Fruit fly (Drosophila melanogaster) whole organism, embryonic: Measurements from ENCODE around the gene rt.

Experiments used
- ATbp ChIP-seq: fragments of 200-800 bp; sonication (Bioruptor generic); optimal IDR thresholded peaks from 2 replicates; lab custom pipeline; 2017; ENCODE audit warnings: missing biosample characterization, mild to moderate bottlenecking, missing genetic modification characterization, missing genetic modification reagents
- Atf-2 ChIP-seq: fragments of 200-800 bp; sonication (Bioruptor generic); optimal IDR thresholded peaks from 2 replicates; lab custom pipeline; 2016; ENCODE audit warnings: missing biosample characterization, missing genetic modification characterization
- C15 ChIP-seq: fragments of 200-800 bp; sonication (Bioruptor generic); IDR thresholded peaks from 3 replicates; pipeline ENCODE4 v1.3.6; 2022; ENCODE audit warnings: missing biosample characterization, missing genetic modification characterization
- CG10366 ChIP-seq: fragments of 200-800 bp; sonication (Bioruptor generic); IDR thresholded peaks from 2 replicates; pipeline ENCODE4 v1.3.6; 2022; ENCODE audit warnings: missing biosample characterization, missing genetic modification characterization
- CG10654 ChIP-seq: fragments of 200-800 bp; sonication (Bioruptor generic); optimal IDR thresholded peaks from 2 replicates; lab custom pipeline; 2016; ENCODE audit warnings: missing biosample characterization, missing genetic modification characterization
- CG11093 ChIP-seq: fragments of 200-800 bp; sonication (Bioruptor generic); IDR thresholded peaks from 3 replicates; pipeline ENCODE4 v1.3.6; 2022; ENCODE audit warnings: missing biosample characterization, missing genetic modification characterization
- CG11560 ChIP-seq: fragments of 200-800 bp; sonication (Bioruptor generic); IDR thresholded peaks from 3 replicates; pipeline ENCODE4 v1.3.6; 2022; ENCODE audit warnings: missing biosample characterization, missing genetic modification characterization
- CG11723 ChIP-seq: fragments of 200-800 bp; sonication (Bioruptor generic); optimal IDR thresholded peaks from 2 replicates; lab custom pipeline; 2017; ENCODE audit warnings: missing biosample characterization, mild to moderate bottlenecking, missing genetic modification characterization
- CG12391 ChIP-seq: fragments of 200-800 bp; sonication (Bioruptor generic); optimal IDR thresholded peaks from 3 replicates; lab custom pipeline; 2018; ENCODE audit warnings: missing biosample characterization, mild to moderate bottlenecking, missing genetic modification characterization, moderate library complexity
- CG14710 ChIP-seq: fragments of 200-800 bp; sonication (Bioruptor generic); optimal IDR thresholded peaks from 3 replicates; lab custom pipeline; 2019; ENCODE audit warnings: missing biosample characterization, mild to moderate bottlenecking, missing genetic modification characterization, moderate library complexity
- CG14860 ChIP-seq: fragments of 200-800 bp; sonication (Bioruptor generic); IDR thresholded peaks from 3 replicates; pipeline ENCODE4 v1.3.6; 2022; ENCODE audit warnings: missing biosample characterization, missing genetic modification characterization; ENCODE audit not compliant: partially characterized antibody
- CG15601 ChIP-seq: fragments of 200-800 bp; sonication (Bioruptor generic); optimal IDR thresholded peaks from 3 replicates; lab custom pipeline; 2019; ENCODE audit warnings: missing biosample characterization, mild to moderate bottlenecking, missing genetic modification characterization, moderate library complexity
- CG1647 ChIP-seq: fragments of 200-800 bp; sonication (Bioruptor generic); optimal IDR thresholded peaks from 3 replicates; lab custom pipeline; 2016; ENCODE audit warnings: missing biosample characterization, missing genetic modification characterization
- CG16863 ChIP-seq: fragments of 200-800 bp; sonication (Bioruptor generic); optimal IDR thresholded peaks from 3 replicates; lab custom pipeline; 2016; ENCODE audit warnings: missing biosample characterization, missing genetic modification characterization
- CG17359 ChIP-seq: fragments of 200-800 bp; sonication (Bioruptor generic); optimal IDR thresholded peaks from 3 replicates; lab custom pipeline; 2018; ENCODE audit warnings: missing biosample characterization, mild to moderate bottlenecking, missing genetic modification characterization, moderate library complexity
- CG17829 ChIP-seq: fragments of 200-800 bp; optimal IDR thresholded peaks from 2 replicates; lab custom pipeline; 2019; ENCODE audit warnings: missing biosample characterization, mild to moderate bottlenecking, missing genetic modification characterization, moderate library complexity
- CG1792 ChIP-seq: fragments of 200-800 bp; sonication (Bioruptor generic); optimal IDR thresholded peaks from 2 replicates; lab custom pipeline; 2016; ENCODE audit warnings: missing biosample characterization, missing genetic modification characterization
- CG30403 ChIP-seq: fragments of 200-800 bp; sonication (Bioruptor generic); optimal IDR thresholded peaks from 3 replicates; lab custom pipeline; 2016; ENCODE audit warnings: missing biosample characterization, missing genetic modification characterization
- CG32767 ChIP-seq: fragments of 200-800 bp; sonication (Bioruptor generic); IDR thresholded peaks from 2 replicates; pipeline ENCODE4 v1.3.6; 2022; ENCODE audit warnings: missing biosample characterization, missing genetic modification characterization
- CG33557 ChIP-seq: fragments of 200-800 bp; sonication (Bioruptor generic); optimal IDR thresholded peaks from 2 replicates; lab custom pipeline; 2019; ENCODE audit warnings: missing biosample characterization, mild to moderate bottlenecking, missing genetic modification characterization, moderate library complexity
- CG3407 ChIP-seq: fragments of 200-800 bp; sonication (Bioruptor generic); optimal IDR thresholded peaks from 2 replicates; lab custom pipeline; 2018; ENCODE audit warnings: missing biosample characterization, mild to moderate bottlenecking, missing genetic modification characterization
- Dek ChIP-seq: fragments of 200-800 bp; sonication (Bioruptor generic); optimal IDR thresholded peaks from 3 replicates; lab custom pipeline; 2019; ENCODE audit warnings: missing biosample characterization, mild to moderate bottlenecking, missing genetic modification characterization, moderate library complexity
- Dp ChIP-seq: fragments of 200-800 bp; sonication (Bioruptor generic); optimal IDR thresholded peaks from 2 replicates; lab custom pipeline; 2018; ENCODE audit warnings: missing biosample characterization, mild to moderate bottlenecking, missing genetic modification characterization, moderate library complexity
- Fer1 ChIP-seq: fragments of 200-800 bp; sonication (Bioruptor generic); optimal IDR thresholded peaks from 2 replicates; lab custom pipeline; 2017; ENCODE audit warnings: missing biosample characterization, mild to moderate bottlenecking, missing genetic modification characterization
- GATAe ChIP-seq: fragments of 200-800 bp; sonication (Bioruptor generic); conservative IDR thresholded peaks from 2 replicates; pipeline ENCODE4 v1.3.6; 2022; ENCODE audit warnings: missing biosample characterization, missing genetic modification characterization
- Rfx ChIP-seq: fragments of 200-800 bp; sonication (Bioruptor generic); IDR thresholded peaks from 2 replicates; pipeline ENCODE4 v1.3.6; 2022; ENCODE audit warnings: missing biosample characterization, missing genetic modification characterization
- Sox100B ChIP-seq: fragments of 200-800 bp; sonication (Bioruptor generic); optimal IDR thresholded peaks from 3 replicates; lab custom pipeline; 2018; ENCODE audit warnings: missing biosample characterization, mild to moderate bottlenecking, missing genetic modification characterization
- Sox102F ChIP-seq: fragments of 200-800 bp; sonication (Bioruptor generic); optimal IDR thresholded peaks from 2 replicates; lab custom pipeline; 2018; ENCODE audit warnings: missing biosample characterization, mild to moderate bottlenecking, missing genetic modification characterization, moderate library complexity
- Xbp1 ChIP-seq: fragments of 200-800 bp; sonication (Bioruptor generic); optimal IDR thresholded peaks from 3 replicates; lab custom pipeline; 2016; ENCODE audit warnings: missing biosample characterization, mild to moderate bottlenecking, missing genetic modification characterization
- abd-A ChIP-seq: fragments of 200-800 bp; sonication (Bioruptor generic); optimal IDR thresholded peaks from 3 replicates; lab custom pipeline; 2019; ENCODE audit warnings: missing biosample characterization, mild to moderate bottlenecking, missing genetic modification characterization, moderate library complexity
- bsh ChIP-seq, 2 experiments: fragments of 200-800 bp; sonication (Bioruptor generic); optimal IDR thresholded peaks; 2 replicates each; lab custom pipeline; 2017 to 2018; ENCODE audit warnings: mild to moderate bottlenecking in 2 of 2, missing biosample characterization in 2 of 2, missing genetic modification characterization in 2 of 2, moderate library complexity in 1 of 2
- chinmo ChIP-seq: fragments of 200-800 bp; sonication (Bioruptor generic); IDR thresholded peaks from 4 replicates; pipeline ENCODE4 v1.3.6; 2022; ENCODE audit warnings: missing biosample characterization, missing genetic modification characterization; ENCODE audit not compliant: partially characterized antibody
- croc ChIP-seq: fragments of 200-800 bp; sonication (Bioruptor generic); conservative IDR thresholded peaks from 3 replicates; pipeline ENCODE4 v1.3.6; 2022; ENCODE audit warnings: missing biosample characterization, missing genetic modification characterization
- danr ChIP-seq: fragments of 200-800 bp; sonication (Bioruptor generic); IDR thresholded peaks from 2 replicates; pipeline ENCODE4 v1.3.6; 2022; ENCODE audit warnings: missing biosample characterization, missing genetic modification characterization
- dmrt99B ChIP-seq: fragments of 200-800 bp; sonication (Bioruptor generic); optimal IDR thresholded peaks from 2 replicates; lab custom pipeline; 2018; ENCODE audit warnings: missing biosample characterization, mild to moderate bottlenecking, missing genetic modification characterization, moderate library complexity
- grau ChIP-seq: fragments of 200-800 bp; optimal IDR thresholded peaks from 3 replicates; lab custom pipeline; 2019; ENCODE audit warnings: missing biosample characterization, mild to moderate bottlenecking, missing genetic modification characterization, moderate library complexity
- knrl ChIP-seq: fragments of 200-800 bp; sonication (Bioruptor generic); IDR thresholded peaks from 3 replicates; pipeline ENCODE4 v1.3.6; 2022; ENCODE audit warnings: missing biosample characterization, missing genetic modification characterization; ENCODE audit not compliant: partially characterized antibody
- lab ChIP-seq: fragments of 200-800 bp; sonication (Bioruptor generic); optimal IDR thresholded peaks from 3 replicates; lab custom pipeline; 2017; ENCODE audit warnings: missing biosample characterization, missing genetic modification characterization, mild to moderate bottlenecking, moderate library complexity, missing genetic modification reagents
- nau ChIP-seq: fragments of 200-800 bp; sonication (Bioruptor generic); optimal IDR thresholded peaks from 3 replicates; lab custom pipeline; 2017; ENCODE audit warnings: missing biosample characterization, mild to moderate bottlenecking, missing genetic modification characterization, missing genetic modification reagents
- onecut ChIP-seq: fragments of 200-800 bp; sonication (Bioruptor generic); IDR thresholded peaks from 2 replicates; pipeline ENCODE4 v1.3.6; 2022; ENCODE audit warnings: missing biosample characterization, missing genetic modification characterization
- pb ChIP-seq: fragments of 200-800 bp; sonication (Bioruptor generic); optimal IDR thresholded peaks from 3 replicates; lab custom pipeline; 2016; ENCODE audit warnings: missing biosample characterization, missing genetic modification characterization
- pho ChIP-seq: fragments of 200-800 bp; sonication (Bioruptor generic); optimal IDR thresholded peaks from 2 replicates; lab custom pipeline; 2016; ENCODE audit warnings: missing biosample characterization, missing genetic modification characterization
- prd ChIP-seq, 3 experiments: fragments of >200 bp in 2 of 3; fragments of 200-800 bp in 1 of 3; sonication (Bioruptor generic) in 1 of 3; optimal IDR thresholded peaks in 2 of 3; IDR thresholded peaks in 1 of 3; 2 replicates in 2 of 3; 3 replicates in 1 of 3; pipeline versions ENCODE4 v1.3.6 to Lab custom; 2017 to 2022; ENCODE audit warnings: missing biosample characterization in 1 of 3, missing genetic modification characterization in 1 of 3
- salm ChIP-seq: fragments of 200-800 bp; sonication (Bioruptor generic); optimal IDR thresholded peaks from 2 replicates; lab custom pipeline; 2018; ENCODE audit warnings: missing biosample characterization, mild to moderate bottlenecking, missing genetic modification characterization
- sens ChIP-seq: fragments of 200-800 bp; sonication (Bioruptor generic); peaks from one replicate; lab custom pipeline; 2016; ENCODE audit warnings: missing biosample characterization, missing genetic modification characterization
- tap ChIP-seq: fragments of 200-800 bp; optimal IDR thresholded peaks from 3 replicates; lab custom pipeline; 2019; ENCODE audit warnings: missing biosample characterization, mild to moderate bottlenecking, missing genetic modification characterization, moderate library complexity
- twi ChIP-seq: fragments of 200-800 bp; optimal IDR thresholded peaks from 2 replicates; lab custom pipeline; 2019; ENCODE audit warnings: missing biosample characterization, mild to moderate bottlenecking, missing genetic modification characterization, moderate library complexity

Gene rt

DNA sequence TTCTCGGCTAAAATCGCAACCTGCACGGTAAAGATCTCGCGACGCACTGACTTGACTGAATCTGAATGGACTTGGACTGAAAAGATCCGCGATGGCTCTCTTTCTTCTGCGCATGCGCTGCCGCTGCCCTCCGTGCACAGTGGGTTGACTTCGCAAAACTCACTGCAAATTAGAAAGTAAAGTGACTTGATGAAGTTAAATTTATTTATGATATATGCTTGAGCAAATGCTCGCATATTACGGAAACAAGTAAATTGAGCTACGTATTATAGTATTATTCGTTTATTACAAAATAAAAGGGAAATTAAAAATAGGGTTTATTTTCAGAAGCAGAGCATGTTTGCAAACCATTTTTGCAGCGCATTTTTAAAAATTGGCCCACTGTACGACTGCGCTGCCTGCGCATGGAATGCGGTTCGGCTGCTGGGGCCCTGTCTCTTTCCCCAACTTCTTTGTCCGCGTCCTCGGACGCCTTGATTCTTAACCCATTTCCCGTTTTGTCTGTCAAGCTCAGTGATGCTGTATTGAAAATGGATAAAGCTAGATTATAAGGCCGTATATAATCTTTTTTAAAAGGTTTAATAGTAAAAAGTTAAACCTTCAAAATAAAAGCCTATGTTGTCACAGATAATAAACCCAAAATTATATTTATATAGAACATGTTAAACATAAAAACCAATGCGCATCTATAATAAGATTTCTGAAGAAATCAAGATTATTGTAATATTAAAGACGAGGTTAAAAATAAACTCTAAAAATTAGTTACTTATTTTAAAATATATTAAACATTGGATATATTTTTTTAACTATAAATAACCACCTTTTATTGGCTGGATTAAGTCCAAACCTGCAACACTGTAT, at the start of gene rt (continued):
- TF ChIP-seq CG11560 = no peak
- 0 out of 4 replicates have a peak, but pooled peaks have one; percentile 29 for TF ChIP-seq chinmo (GFP tag; lab: Robert Waterston, UW)
- peak; percentile 73 for TF ChIP-seq CG17829 (tag; lab: Kevin White, UChicago)
- peak; percentile 29 for TF ChIP-seq salm (tag; lab: Kevin White, UChicago)
- peak; percentile 80 for TF ChIP-seq CG33557 (GFP tag; lab: Kevin White, UChicago)
- TF ChIP-seq CG30403 = peak; percentile 58
- TF ChIP-seq knrl (GFP tag; lab: Robert Waterston, UW) = 0 out of 3 replicates have a peak, but pooled peaks have one; percentile 19
- TF ChIP-seq CG32767 (GFP tag; lab: Robert Waterston, UW) = peak; percentile 50; the same call in 1 of the 2 replicates
- no peak for TF ChIP-seq Dp (GFP tag; lab: Kevin White, UChicago)
- peak; percentile 44; the same call in 1 of the 2 replicates for TF ChIP-seq Rfx
- TF ChIP-seq croc (GFP tag; lab: Robert Waterston, UW) = peak; percentile 62
- TF ChIP-seq sens = peak; percentile 95
- TF ChIP-seq CG16863 = peak; percentile 38
- peak; percentile 71; the same call in 2 of the 3 replicates for TF ChIP-seq CG11093 (GFP tag; lab: Robert Waterston, UW)
- peak; percentile 46 for TF ChIP-seq onecut (GFP tag; lab: Robert Waterston, UW)
- peak; percentile 69 for TF ChIP-seq Sox100B (GFP tag; lab: Kevin White, UChicago)
- 0 out of 2 replicates have a peak, but pooled peaks have one; percentile 16 for TF ChIP-seq CG10366 (GFP tag; lab: Robert Waterston, UW)
- peak; percentile 33 for TF ChIP-seq nau (GFP tag; lab: Kevin White, UChicago)
- peak; percentile 40 for TF ChIP-seq Fer1 (GFP tag; lab: Kevin White, UChicago)
- peak; percentile 31 for TF ChIP-seq CG17359 (tag; lab: Kevin White, UChicago)
- TF ChIP-seq CG10654 (GFP tag; lab: Kevin White, UChicago) = peak; percentile 4
- TF ChIP-seq pho = no peak
- no peak for TF ChIP-seq CG1647 (GFP tag; lab: Kevin White, UChicago)
- peak; percentile 15 for TF ChIP-seq lab
- no peak for TF ChIP-seq GATAe (GFP tag; lab: Robert Waterston, UW)
- TF ChIP-seq CG3407 = peak; percentile 68
- peak; percentile 27 for TF ChIP-seq tap
- TF ChIP-seq CG15601 = peak; percentile 53
- TF ChIP-seq C15 (GFP tag; lab: Robert Waterston, UW) = no peak
- TF ChIP-seq dmrt99B (tag; lab: Kevin White, UChicago) = peak; percentile 53
- TF ChIP-seq Dek (tag; lab: Kevin White, UChicago) = no peak
- no peak for TF ChIP-seq danr (GFP tag; lab: Robert Waterston, UW)
- peak; percentile 61 for TF ChIP-seq ATbp (GFP tag; lab: Kevin White, UChicago)
- TF ChIP-seq bsh (GFP tag; optimal IDR thresholded peaks at IDR 0.05; lab: Kevin White, UChicago) = peak; percentile 52 to 77
- TF ChIP-seq CG11723 (GFP tag; lab: Kevin White, UChicago) = peak; percentile 8
- peak; percentile 41 for TF ChIP-seq Sox102F (GFP tag; lab: Kevin White, UChicago)
- TF ChIP-seq CG14710 (tag; lab: Kevin White, UChicago) = peak; percentile 62
- TF ChIP-seq pb (GFP tag; lab: Kevin White, UChicago) = no peak
- TF ChIP-seq abd-A (tag; lab: Kevin White, UChicago) = no peak
- TF ChIP-seq CG12391 (tag; lab: Kevin White, UChicago) = peak; percentile 59
- no peak for TF ChIP-seq CG1792 (GFP tag; lab: Kevin White, UChicago)
- TF ChIP-seq grau (tag; lab: Kevin White, UChicago) = peak; percentile 62
- TF ChIP-seq Xbp1 = peak; percentile 52
- 0 out of 3 replicates have a peak, but pooled peaks have one; percentile 30 for TF ChIP-seq CG14860 (GFP tag; lab: Robert Waterston, UW)
- peak; percentile 16 for TF ChIP-seq Atf-2 (GFP tag; lab: Kevin White, UChicago)
- no peak for TF ChIP-seq prd (optimal IDR thresholded peaks at IDR 0.05; lab: Kevin White, UChicago)
- peak; percentile 61; the same call in 2 of the 3 replicates for TF ChIP-seq prd (GFP tag; IDR thresholded peaks at IDR 0.05; lab: Robert Waterston, UW)
- TF ChIP-seq twi (tag; lab: Kevin White, UChicago) = peak; percentile 51
